Worm (Caenorhabditis elegans) whole organism, young adult: ENCODE measurements around the gene rol-6.

ENCODE experiments used
- B0261.1 ChIP-seq: sonication (generic microtip); optimal IDR thresholded peaks from 2 replicates; lab custom pipeline; 2016; ENCODE audit warnings: mild to moderate bottlenecking, missing genetic modification characterization, moderate library complexity, missing compliant biosample characterization
- C06A6.2 ChIP-seq: fragments of 200-800 bp; sonication (Bioruptor generic); conservative IDR thresholded peaks from 2 replicates; pipeline ENCODE4 v1.3.6; 2022; ENCODE audit warnings: missing genetic modification characterization, missing compliant biosample characterization
- F23B12.7 ChIP-seq: sonication (generic microtip); optimal IDR thresholded peaks from 2 replicates; lab custom pipeline; 2017; ENCODE audit warnings: missing genetic modification characterization, mild to moderate bottlenecking, missing compliant biosample characterization, antibody characterized with exemption, moderate library complexity; ENCODE audit not compliant: insufficient read depth
- F52B5.7 ChIP-seq: sonication (generic microtip); optimal IDR thresholded peaks from 2 replicates; lab custom pipeline; 2016; ENCODE audit warnings: mild to moderate bottlenecking, missing genetic modification characterization, missing compliant biosample characterization
- F57A8.1 ChIP-seq: fragments of 200-800 bp; sonication (Bioruptor generic); optimal IDR thresholded peaks from 2 replicates; lab custom pipeline; 2018; ENCODE audit warnings: mild to moderate bottlenecking, missing genetic modification characterization, moderate library complexity, missing compliant biosample characterization
- K12H6.12 ChIP-seq: fragments of 200-800 bp; sonication (Bioruptor generic); optimal IDR thresholded peaks from 2 replicates; lab custom pipeline; 2018; ENCODE audit warnings: mild to moderate bottlenecking, missing genetic modification characterization, missing compliant biosample characterization
- T07F8.4 ChIP-seq: sonication (generic microtip); optimal IDR thresholded peaks from 2 replicates; lab custom pipeline; 2016; ENCODE audit warnings: mild to moderate bottlenecking, missing genetic modification characterization, moderate library complexity, missing compliant biosample characterization
- Y53F4B.3 ChIP-seq: fragments of 200-800 bp; sonication (Bioruptor generic); IDR thresholded peaks from 2 replicates; pipeline ENCODE4 v1.3.6; 2022; ENCODE audit warnings: missing genetic modification reagents, missing genetic modification characterization, missing compliant biosample characterization
- Y79H2A.3 ChIP-seq: fragments of 200-800 bp; sonication (Bioruptor generic); conservative IDR thresholded peaks from 2 replicates; pipeline ENCODE4 v1.3.6; 2022; ENCODE audit warnings: missing genetic modification reagents, missing genetic modification characterization, missing compliant biosample characterization
- Y95B8A.8 ChIP-seq: fragments of 200-800 bp; sonication (Bioruptor generic); IDR thresholded peaks from 2 replicates; pipeline ENCODE4 v1.3.6; 2022; ENCODE audit warnings: missing genetic modification reagents, missing genetic modification characterization, missing compliant biosample characterization
- ZK185.1 ChIP-seq: sonication (generic microtip); optimal IDR thresholded peaks from 2 replicates; lab custom pipeline; 2016; ENCODE audit warnings: mild to moderate bottlenecking, missing genetic modification characterization, missing compliant biosample characterization; ENCODE audit not compliant: poor library complexity, severe bottlenecking
- aptf-2 ChIP-seq: fragments of 200-800 bp; sonication (Bioruptor generic); conservative IDR thresholded peaks from 2 replicates; pipeline ENCODE4 v1.3.6; 2022; ENCODE audit warnings: missing genetic modification reagents, missing genetic modification characterization, missing compliant biosample characterization
- athp-1 ChIP-seq: sonication (generic microtip); optimal IDR thresholded peaks from 2 replicates; lab custom pipeline; 2017; ENCODE audit warnings: mild to moderate bottlenecking, missing genetic modification characterization, missing compliant biosample characterization
- cebp-2 ChIP-seq: fragments of 200-800 bp; sonication (Bioruptor generic); IDR thresholded peaks from 2 replicates; pipeline ENCODE4 v1.3.6; 2022; ENCODE audit warnings: missing genetic modification characterization, missing compliant biosample characterization
- ceh-40 ChIP-seq: fragments of 200-800 bp; sonication (Bioruptor generic); IDR thresholded peaks from 2 replicates; pipeline ENCODE4 v1.3.6; 2022; ENCODE audit warnings: missing genetic modification characterization, missing compliant biosample characterization
- dox-1 ChIP-seq: fragments of 200-800 bp; sonication (Bioruptor generic); IDR thresholded peaks from 2 replicates; pipeline ENCODE4 v1.3.6; 2022; ENCODE audit warnings: missing genetic modification reagents, missing genetic modification characterization, missing compliant biosample characterization
- efl-1 ChIP-seq: fragments of 150-350 bp; optimal IDR thresholded peaks from 2 replicates; lab custom pipeline; 2014; ENCODE audit warnings: missing biosample characterization, missing genetic modification reagents, missing genetic modification characterization
- egl-18 ChIP-seq: fragments of 200-800 bp; sonication (Bioruptor generic); IDR thresholded peaks from 2 replicates; pipeline ENCODE4 v1.3.6; 2022; ENCODE audit warnings: missing genetic modification reagents, missing genetic modification characterization, missing compliant biosample characterization
- ekl-4 ChIP-seq: fragments of 200-800 bp; sonication (Bioruptor generic); IDR thresholded peaks from 2 replicates; pipeline ENCODE4 v1.3.6; 2022; ENCODE audit warnings: missing genetic modification reagents, missing genetic modification characterization, missing compliant biosample characterization
- hlh-12 ChIP-seq: sonication (generic microtip); optimal IDR thresholded peaks from 2 replicates; lab custom pipeline; 2016; ENCODE audit warnings: missing genetic modification characterization, missing compliant biosample characterization
- hmg-20 ChIP-seq: fragments of 200-800 bp; sonication (Bioruptor generic); IDR thresholded peaks from 2 replicates; pipeline ENCODE4 v1.3.6; 2022; ENCODE audit warnings: missing genetic modification reagents, missing genetic modification characterization, missing compliant biosample characterization
- lag-1 ChIP-seq: fragments of 200-800 bp; sonication (Bioruptor generic); IDR thresholded peaks from 2 replicates; pipeline ENCODE4 v1.3.6; 2022; ENCODE audit warnings: missing genetic modification reagents, missing genetic modification characterization, missing compliant biosample characterization
- let-526 ChIP-seq: fragments of 200-800 bp; sonication (Bioruptor generic); IDR thresholded peaks from 2 replicates; pipeline ENCODE4 v1.3.6; 2022; ENCODE audit warnings: missing genetic modification reagents, missing genetic modification characterization, missing compliant biosample characterization
- lin-26 ChIP-seq: fragments of 200-800 bp; sonication (Bioruptor generic); IDR thresholded peaks from 2 replicates; pipeline ENCODE4 v1.3.6; 2022; ENCODE audit warnings: missing genetic modification reagents, missing genetic modification characterization, missing compliant biosample characterization
- lir-1 ChIP-seq: fragments of 200-800 bp; sonication (Bioruptor generic); conservative IDR thresholded peaks from 2 replicates; pipeline ENCODE4 v1.3.6; 2022; ENCODE audit warnings: missing genetic modification reagents, missing genetic modification characterization, missing compliant biosample characterization
- lsl-1 ChIP-seq: fragments of 200-800 bp; sonication (Bioruptor generic); optimal IDR thresholded peaks from 2 replicates; lab custom pipeline; 2018; ENCODE audit warnings: mild to moderate bottlenecking, missing genetic modification characterization, moderate library complexity, missing compliant biosample characterization
- mel-28 ChIP-seq: sonication (generic microtip); optimal IDR thresholded peaks from 2 replicates; lab custom pipeline; 2016; ENCODE audit warnings: borderline replicate concordance, mild to moderate bottlenecking, missing genetic modification characterization, missing compliant biosample characterization
- nfya-2 ChIP-seq: fragments of 200-800 bp; sonication (Bioruptor generic); IDR thresholded peaks from 2 replicates; pipeline ENCODE4 v1.3.6; 2022; ENCODE audit warnings: missing genetic modification reagents, missing genetic modification characterization, missing compliant biosample characterization
- nhr-120 ChIP-seq: fragments of 200-800 bp; sonication (Bioruptor generic); IDR thresholded peaks from 2 replicates; pipeline ENCODE4 v1.3.6; 2022; ENCODE audit warnings: missing genetic modification characterization, missing compliant biosample characterization
- nhr-80 ChIP-seq: sonication (generic microtip); optimal IDR thresholded peaks from 2 replicates; lab custom pipeline; 2016; ENCODE audit warnings: missing genetic modification characterization, missing compliant biosample characterization
- rec-8 ChIP-seq, 2 experiments: sonication (generic microtip); optimal IDR thresholded peaks; 2 replicates each; lab custom pipeline; 2016; ENCODE audit warnings: mild to moderate bottlenecking in 2 of 2, missing genetic modification characterization in 2 of 2, missing genetic modification reagents in 2 of 2, missing genotype in 2 of 2, missing biosample characterization in 1 of 2, missing compliant biosample characterization in 1 of 2, moderate library complexity in 1 of 2
- snpc-1.1 ChIP-seq: sonication (generic microtip); optimal IDR thresholded peaks from 2 replicates; lab custom pipeline; 2017; ENCODE audit warnings: missing genetic modification characterization, mild to moderate bottlenecking, missing compliant biosample characterization, antibody characterized with exemption, moderate library complexity, missing genotype, missing genetic modification reagents; ENCODE audit not compliant: insufficient read depth
- tlf-1 ChIP-seq: fragments of 200-800 bp; sonication (Bioruptor generic); optimal IDR thresholded peaks from 2 replicates; lab custom pipeline; 2018; ENCODE audit warnings: mild to moderate bottlenecking, missing genetic modification characterization, missing compliant biosample characterization
- unc-130 ChIP-seq: sonication (generic microtip); optimal IDR thresholded peaks from 2 replicates; lab custom pipeline; 2016; ENCODE audit warnings: missing genetic modification reagents, missing genetic modification characterization, missing compliant biosample characterization
- unc-62 ChIP-seq: fragments of 150-350 bp; optimal IDR thresholded peaks from 2 replicates; lab custom pipeline; 2014; ENCODE audit warnings: missing biosample characterization, missing genetic modification reagents, missing genetic modification characterization
- zfh-2 ChIP-seq: fragments of 200-800 bp; sonication (Bioruptor generic); conservative IDR thresholded peaks from 2 replicates; pipeline ENCODE4 v1.3.6; 2022; ENCODE audit warnings: missing genetic modification reagents, missing genetic modification characterization, missing compliant biosample characterization
- ztf-18 ChIP-seq: sonication (generic microtip); optimal IDR thresholded peaks from 2 replicates; lab custom pipeline; 2016; ENCODE audit warnings: missing genotype, mild to moderate bottlenecking, missing genetic modification characterization, missing compliant biosample characterization
- ztf-25 ChIP-seq: fragments of 200-800 bp; sonication (Bioruptor generic); IDR thresholded peaks from 2 replicates; pipeline ENCODE4 v1.3.6; 2022; ENCODE audit warnings: missing genetic modification reagents, missing genetic modification characterization, missing compliant biosample characterization
- ztf-28 ChIP-seq: fragments of 200-800 bp; sonication (Bioruptor generic); IDR thresholded peaks from 2 replicates; pipeline ENCODE4 v1.3.6; 2022; ENCODE audit warnings: missing genetic modification reagents, missing genetic modification characterization, missing compliant biosample characterization
- ztf-6 ChIP-seq: fragments of 200-800 bp; sonication (Bioruptor generic); IDR thresholded peaks from 2 replicates; pipeline ENCODE4 v1.3.6; 2022; ENCODE audit warnings: missing genetic modification reagents, missing genetic modification characterization, missing compliant biosample characterization

Gene rol-6

DNA sequence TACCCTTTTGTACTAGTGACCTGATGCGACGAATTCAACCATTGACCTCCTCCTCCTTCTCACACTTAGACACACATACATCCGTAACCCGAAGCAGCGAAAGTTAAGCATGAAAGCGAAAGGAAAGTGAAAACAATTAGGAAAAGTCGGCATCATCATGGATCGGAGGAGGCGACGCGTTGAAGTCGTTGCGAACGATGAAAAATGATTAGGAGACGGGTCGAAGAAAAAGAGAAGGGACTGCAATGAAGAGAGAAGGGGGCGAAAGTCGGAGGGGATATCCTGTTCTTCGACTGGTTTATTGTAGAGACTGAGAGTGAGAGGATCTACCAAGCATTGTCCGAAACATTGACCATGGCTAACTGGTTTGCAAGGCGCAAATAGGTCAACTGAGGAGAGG, 18.2 kb downstream of the rol-6 start:
- TF ChIP-seq hmg-20 (GFP tag; lab: Robert Waterston, UW) = no peak
- TF ChIP-seq Y95B8A.8 (GFP tag; lab: Robert Waterston, UW) = no peak
- no peak for TF ChIP-seq cebp-2 (GFP tag; lab: Robert Waterston, UW)
- TF ChIP-seq F23B12.7 (tag; lab: Kevin White, UChicago) = no peak
- no peak for TF ChIP-seq C06A6.2 (GFP tag; lab: Robert Waterston, UW)
- TF ChIP-seq ztf-18 (tag; lab: Kevin White, UChicago) = no peak
- no peak for TF ChIP-seq ekl-4 (GFP tag; lab: Robert Waterston, UW)
- no peak for TF ChIP-seq K12H6.12
- no peak for TF ChIP-seq ceh-40
- no peak for TF ChIP-seq nhr-80
- no peak for TF ChIP-seq nfya-2 (GFP tag; lab: Robert Waterston, UW)

DNA sequence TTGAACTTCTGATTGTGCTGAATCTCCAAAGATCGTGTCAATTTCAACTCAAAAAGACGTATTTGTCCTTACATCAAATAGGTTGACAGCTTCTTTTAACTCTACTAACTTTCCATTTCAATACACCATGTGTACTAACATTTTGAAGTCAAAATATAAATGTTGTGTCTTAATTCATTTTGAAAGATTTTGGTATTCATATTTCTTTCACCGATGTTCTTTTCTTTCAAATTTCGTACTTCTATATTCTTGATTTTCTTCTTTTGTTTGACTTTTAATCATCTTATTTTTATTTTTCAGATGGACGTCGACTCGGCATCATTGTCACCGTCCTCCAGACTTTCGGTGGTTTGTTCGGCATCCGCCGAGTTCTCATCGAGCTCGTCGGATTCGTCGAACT, 18.8 kb downstream of the rol-6 start, which contains the start of gene atf-2:
Gene atf-2 (plus strand): TSS at position 301 of the 400 bp plus-strand sequence.
- no peak for TF ChIP-seq zfh-2 (GFP tag; lab: Robert Waterston, UW)
- TF ChIP-seq Y79H2A.3 (GFP tag; lab: Robert Waterston, UW) = no peak
- no peak for TF ChIP-seq ztf-6
- no peak for TF ChIP-seq T07F8.4 (tag; lab: Kevin White, UChicago)

DNA sequence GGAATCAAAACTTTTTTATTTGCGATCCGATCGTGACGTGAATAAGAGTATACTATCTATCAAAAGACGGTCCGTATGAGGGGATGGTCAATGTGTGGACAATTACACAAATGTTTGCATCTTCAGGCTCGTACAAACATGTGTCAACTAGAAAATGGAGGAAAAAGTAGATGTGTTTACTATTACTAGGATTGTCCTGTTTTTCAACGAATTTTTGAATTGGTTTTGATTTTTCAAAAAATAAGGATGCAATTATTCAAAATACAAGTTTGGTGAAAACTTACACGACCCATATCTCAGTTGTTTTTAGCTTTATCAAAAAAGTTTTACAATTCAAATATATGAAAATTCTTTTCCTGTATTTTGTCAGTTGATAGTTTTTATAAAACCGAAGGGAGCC, 22.4 kb downstream of the rol-6 start, which contains the start of gene K08F8.7:
Gene K08F8.7 (minus strand): TSS at position 101 of the 400 bp plus-strand sequence.
- TF ChIP-seq let-526 (GFP tag; lab: Robert Waterston, UW) = no peak
- TF ChIP-seq mel-28 (tag; lab: Kevin White, UChicago) = no peak
- TF ChIP-seq nhr-120 (GFP tag; lab: Robert Waterston, UW) = no peak
- TF ChIP-seq hmg-20 (GFP tag; lab: Robert Waterston, UW) = no peak
- no peak for TF ChIP-seq unc-130 (GFP tag; lab: Kevin White, UChicago)
- TF ChIP-seq F57A8.1 (GFP tag; lab: Kevin White, UChicago) = no peak
- TF ChIP-seq dox-1 (GFP tag; lab: Robert Waterston, UW) = no peak
- TF ChIP-seq ceh-40 = no peak
- no peak for TF ChIP-seq unc-62
- TF ChIP-seq lag-1 = no peak
- TF ChIP-seq Y53F4B.3 (GFP tag; lab: Robert Waterston, UW) = no peak
- no peak for TF ChIP-seq lin-26 (GFP tag; lab: Robert Waterston, UW)
- TF ChIP-seq rec-8 (tag; optimal IDR thresholded peaks at IDR 0.05; lab: Kevin White, UChicago) = no peak
- no peak for TF ChIP-seq athp-1 (tag; lab: Kevin White, UChicago)
- no peak for TF ChIP-seq ZK185.1 (tag; lab: Kevin White, UChicago)

DNA sequence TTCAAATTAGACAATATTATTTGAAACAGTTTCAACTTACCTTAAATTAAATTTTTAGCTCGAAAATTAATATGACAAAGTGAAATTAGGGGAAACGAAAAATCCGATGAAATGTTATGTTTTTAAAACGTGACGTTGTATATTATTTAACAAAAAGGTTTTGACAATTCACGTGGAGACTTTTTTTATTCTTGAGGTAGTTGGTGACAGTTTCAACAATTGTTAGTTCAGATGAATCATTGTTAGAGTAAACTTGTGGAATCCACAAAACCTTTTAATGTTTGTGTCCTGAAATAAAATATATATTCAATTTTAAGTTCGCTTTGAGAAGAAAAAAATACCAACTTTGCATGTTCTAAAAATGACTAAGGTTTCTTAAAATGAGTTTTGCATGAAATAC, 26.6 kb downstream of the rol-6 start, which contains the start of gene fut-1:
Gene fut-1 (minus strand): TSS at position 101 of the 400 bp plus-strand sequence.
- TF ChIP-seq lir-1 = no peak
- TF ChIP-seq hlh-12 = no peak
- TF ChIP-seq efl-1 = no peak
- TF ChIP-seq snpc-1.1 (tag; lab: Kevin White, UChicago) = no peak
- no peak for TF ChIP-seq ztf-28
- no peak for TF ChIP-seq ztf-25 (GFP tag; lab: Robert Waterston, UW)
- no peak for TF ChIP-seq lsl-1 (GFP tag; lab: Kevin White, UChicago)
- no peak for TF ChIP-seq tlf-1
- no peak for TF ChIP-seq aptf-2 (GFP tag; lab: Robert Waterston, UW)
- no peak for TF ChIP-seq mel-28 (tag; lab: Kevin White, UChicago)
- no peak for TF ChIP-seq egl-18
- TF ChIP-seq F52B5.7 (tag; lab: Kevin White, UChicago) = no peak
- TF ChIP-seq B0261.1 (tag; lab: Kevin White, UChicago) = no peak
